Fruit fly (Drosophila melanogaster): Measurements from ENCODE around the gene Cox11.

The Cox11 gene

dm6 chr2L:5541935-5542685, 15.4 kb downstream of the Cox11 start, which contains the start of the genes Hel25E and Lam (continued):
- TF ChIP-seq HmgD (GFP tag; optimal IDR thresholded peaks at IDR 0.05) = no peak
- TF ChIP-seq Opbp (GFP tag; IDR thresholded peaks at IDR 0.05; ENCODE audit: partially characterized antibody) = peak; percentile 76
- TF ChIP-seq dpn (GFP tag; optimal IDR thresholded peaks at IDR 0.05) = peak in 1 of 2 experiments; percentile 11
- TF ChIP-seq CG32532 (GFP tag; IDR thresholded peaks at IDR 0.05) = no peak
- TF ChIP-seq CG18764 (GFP tag; optimal IDR thresholded peaks at IDR 0.05) = no peak
- TF ChIP-seq cato (GFP tag; optimal IDR thresholded peaks at IDR 0.05; ENCODE audit: borderline replicate concordance) = no peak
- TF ChIP-seq CG1792 (GFP tag; optimal IDR thresholded peaks at IDR 0.05) = no peak
- peak; percentile 94 for TF ChIP-seq CG17359 (tag; optimal IDR thresholded peaks at IDR 0.05)
- TF ChIP-seq ems (GFP tag; optimal IDR thresholded peaks at IDR 0.05) = no peak
- TF ChIP-seq CG7786 (GFP tag; optimal IDR thresholded peaks at IDR 0.05) = no peak
- TF ChIP-seq Bgb (GFP tag; IDR thresholded peaks at IDR 0.05; ENCODE audit: partially characterized antibody) = peak; percentile 83
- TF ChIP-seq Poxn (GFP tag; IDR thresholded peaks at IDR 0.05) = no peak
- no peak for TF ChIP-seq Six4 (GFP tag; optimal IDR thresholded peaks at IDR 0.05)
- TF ChIP-seq gem (tag; optimal IDR thresholded peaks at IDR 0.05) = no peak
- no peak for TF ChIP-seq CG10209 (GFP tag; optimal IDR thresholded peaks at IDR 0.05)
- TF ChIP-seq CG9932 (GFP tag; IDR thresholded peaks at IDR 0.05) = peak; percentile 35; the same call in 1 of the 2 replicates
- peak; percentile 60 for TF ChIP-seq NC2β (GFP tag; optimal IDR thresholded peaks at IDR 0.05)
- TF ChIP-seq CG11456 (GFP tag; IDR thresholded peaks at IDR 0.05) = no peak
- TF ChIP-seq CG34422 (GFP tag; IDR thresholded peaks at IDR 0.05) = peak; percentile 79; the same call in 1 of the 3 replicates
- TF ChIP-seq cad (GFP tag; optimal IDR thresholded peaks at IDR 0.05) = no peak
- TF ChIP-seq Stat92E (GFP tag; optimal IDR thresholded peaks at IDR 0.05) = no peak
- TF ChIP-seq CG2116 (GFP tag; optimal IDR thresholded peaks at IDR 0.05) = peak; percentile 89
- TF ChIP-seq CG2712 (tag; optimal IDR thresholded peaks at IDR 0.05) = peak; percentile 55
- peak; percentile 88 for TF ChIP-seq Sry-δ (GFP tag; optimal IDR thresholded peaks at IDR 0.05)
- no peak for TF ChIP-seq lov (optimal IDR thresholded peaks at IDR 0.05)
- TF ChIP-seq lov (GFP tag; IDR thresholded peaks at IDR 0.05) = no peak
- TF ChIP-seq sug (tag; optimal IDR thresholded peaks at IDR 0.05) = no peak
- TF ChIP-seq CG13123 (GFP tag; optimal IDR thresholded peaks at IDR 0.05) = no peak
- TF ChIP-seq CG11560 (tag; IDR thresholded peaks at IDR 0.05) = peak; percentile 39; the same call in 1 of the 3 replicates
- no peak for TF ChIP-seq psq (GFP tag; optimal IDR thresholded peaks at IDR 0.05)
- TF ChIP-seq CG8478 (optimal IDR thresholded peaks at IDR 0.05) = no peak
- peak; percentile 93 for TF ChIP-seq sna (GFP tag; IDR thresholded peaks at IDR 0.05; ENCODE audit: partially characterized antibody)
- no peak for TF ChIP-seq Nf-YB (GFP tag; optimal IDR thresholded peaks at IDR 0.05)
- TF ChIP-seq hkb (optimal IDR thresholded peaks at IDR 0.05) = peak; percentile 69
- TF ChIP-seq hkb (GFP tag; IDR thresholded peaks at IDR 0.05) = no peak
- TF ChIP-seq Spps (tag; optimal IDR thresholded peaks at IDR 0.05) = peak; percentile 18
- TF ChIP-seq unc-4 (GFP tag; IDR thresholded peaks at IDR 0.05; ENCODE audit: partially characterized antibody) = peak; percentile 93
- TF ChIP-seq Sin3A (optimal IDR thresholded peaks at IDR 0.05) = peak; percentile 98
- TF ChIP-seq D (optimal IDR thresholded peaks at IDR 0.05) = no peak
- TF ChIP-seq D (GFP tag; optimal IDR thresholded peaks at IDR 0.05) = no peak
- TF ChIP-seq CG18619 (GFP tag; optimal IDR thresholded peaks at IDR 0.05) = no peak
- no peak for TF ChIP-seq CG4360 (GFP tag; IDR thresholded peaks at IDR 0.05)
- peak; percentile 16 for TF ChIP-seq maf-S (GFP tag; optimal IDR thresholded peaks at IDR 0.05)
- no peak for TF ChIP-seq abd-A (tag; optimal IDR thresholded peaks at IDR 0.05)
- peak; percentile 81 for TF ChIP-seq trem (tag; optimal IDR thresholded peaks at IDR 0.05)
- no peak for TF ChIP-seq croc (GFP tag; conservative IDR thresholded peaks at IDR 0.05)
- peak; percentile 29 for TF ChIP-seq CG2120 (GFP tag; optimal IDR thresholded peaks at IDR 0.05)
- peak; percentile 7 for TF ChIP-seq CG13775 (GFP tag; optimal IDR thresholded peaks at IDR 0.05)
- TF ChIP-seq ewg (GFP tag; optimal IDR thresholded peaks at IDR 0.05) = peak; percentile 32
- TF ChIP-seq Dref (GFP tag; IDR thresholded peaks at IDR 0.05) = peak; percentile 81
- TF ChIP-seq hbn (GFP tag; IDR thresholded peaks at IDR 0.05; ENCODE audit: partially characterized antibody) = peak; percentile 90

Measured in whole organism, embryonic.